Worm (Caenorhabditis elegans) whole organism, late embryonic: ENCODE results near the gene F08D12.7.

ENCODE experiments used
- T23F11.4 ChIP-seq: fragments of 200-800 bp; sonication (Bioruptor generic); optimal IDR thresholded peaks from 2 replicates; lab custom pipeline; 2018; ENCODE audit warnings: mild to moderate bottlenecking, missing genetic modification characterization, missing compliant biosample characterization
- ama-1 ChIP-seq: fragments of 150-350 bp; optimal IDR thresholded peaks from 2 replicates; lab custom pipeline; 2014
- ceh-2 ChIP-seq: sonication (generic microtip); optimal IDR thresholded peaks from 2 replicates; lab custom pipeline; 2016; ENCODE audit warnings: missing genotype, missing genetic modification characterization, missing compliant biosample characterization
- ceh-22 ChIP-seq: sonication (generic microtip); optimal IDR thresholded peaks from 2 replicates; lab custom pipeline; 2017; ENCODE audit warnings: missing biosample characterization, missing genetic modification characterization
- ceh-9 ChIP-seq: sonication (generic microtip); optimal IDR thresholded peaks from 2 replicates; lab custom pipeline; 2016; ENCODE audit warnings: mild to moderate bottlenecking, missing genetic modification characterization, inconsistent platforms, missing compliant biosample characterization
- dmd-4 ChIP-seq: sonication (generic microtip); optimal IDR thresholded peaks from 2 replicates; lab custom pipeline; 2016; ENCODE audit warnings: borderline replicate concordance, missing genetic modification characterization, missing compliant biosample characterization
- hlh-30 ChIP-seq: sonication (generic microtip); optimal IDR thresholded peaks from 2 replicates; lab custom pipeline; 2017; ENCODE audit warnings: antibody characterized with exemption, missing genetic modification characterization, missing compliant biosample characterization; ENCODE audit not compliant: insufficient read depth
- nhr-11 ChIP-seq: fragments of 150-350 bp; optimal IDR thresholded peaks from 2 replicates; lab custom pipeline; 2014; ENCODE audit warnings: missing biosample characterization, missing genetic modification characterization
- pha-2 ChIP-seq: sonication (generic microtip); optimal IDR thresholded peaks from 2 replicates; lab custom pipeline; 2017; ENCODE audit warnings: mild to moderate bottlenecking, missing genetic modification characterization, missing compliant biosample characterization
- sdc-2 ChIP-seq: sonication (generic microtip); optimal IDR thresholded peaks from 2 replicates; lab custom pipeline; 2016; ENCODE audit warnings: missing genotype, missing genetic modification characterization, missing compliant biosample characterization
- sox-4 ChIP-seq: sonication (generic microtip); optimal IDR thresholded peaks from 2 replicates; lab custom pipeline; 2017; ENCODE audit warnings: mild to moderate bottlenecking, missing genetic modification characterization, inconsistent platforms, missing compliant biosample characterization

- no peak for TF ChIP-seq sox-4
- TF ChIP-seq hlh-30 (tag; lab: Kevin White, UChicago), result no peak
- no peak for TF ChIP-seq sdc-2 (tag; lab: Kevin White, UChicago)
- no peak for TF ChIP-seq ceh-9 (tag; lab: Kevin White, UChicago)
- no peak for TF ChIP-seq T23F11.4 (GFP tag; lab: Kevin White, UChicago)
- TF ChIP-seq ama-1 (lab: Kevin White, UChicago), result no peak
- no peak for TF ChIP-seq pha-2 (tag; lab: Kevin White, UChicago)
- no peak for TF ChIP-seq dmd-4
- no peak for TF ChIP-seq ceh-2 (tag; lab: Kevin White, UChicago)
- TF ChIP-seq nhr-11 (tag; lab: Kevin White, UChicago), result no peak
- TF ChIP-seq ceh-22 (tag; lab: Kevin White, UChicago), result no peak
These were observed 18.2 kb upstream of the F08D12.7 start, which contains the start of the genes F08D12.12 and srpa-72 for ce11 chrII:2787031-2787512.
